Worm (Caenorhabditis elegans): ENCODE measurements around the gene C30G4.2.
A peak's percentile ranks its signal among the peaks of the same experiment; 100 is the strongest.

C30G4.2 gene

ce11 chrX:17062165-17062564, 16.7 kb upstream of the C30G4.2 start (continued):
- TF ChIP-seq hlh-4 (tag; optimal IDR thresholded peaks at IDR 0.05), result no peak
- no peak for TF ChIP-seq zag-1 (tag; optimal IDR thresholded peaks at IDR 0.05)

DNA sequence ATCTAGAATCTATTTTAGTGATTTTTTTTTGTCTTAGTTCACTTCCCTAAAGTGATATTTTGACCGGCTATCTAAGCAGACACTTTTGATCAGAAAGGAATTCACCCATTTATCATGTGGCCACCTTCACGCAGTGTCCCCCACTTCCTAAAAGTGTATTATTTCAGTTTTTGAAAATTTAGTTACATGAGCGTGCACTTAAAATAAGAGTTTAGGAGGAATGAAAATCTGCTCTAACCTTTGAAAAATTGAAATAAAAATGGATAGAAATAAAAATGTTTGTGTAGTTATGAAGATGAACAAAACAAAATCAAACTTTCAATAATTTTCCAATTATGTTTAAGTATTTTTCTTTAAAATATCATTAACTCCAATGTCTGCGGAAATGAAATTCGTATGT, 14.3 kb upstream of the C30G4.2 start:
- TF ChIP-seq mdl-1 (tag; optimal IDR thresholded peaks at IDR 0.05), result no peak
- TF ChIP-seq efl-1 (optimal IDR thresholded peaks at IDR 0.05), result no peak
- peak in 1 of 2 experiments; percentile 91 for TF ChIP-seq efl-1 (GFP tag; optimal IDR thresholded peaks at IDR 0.05 in 1 of 2)

ce11 chrX:17058340-17058739, 12.9 kb upstream of the C30G4.2 start:
- TF ChIP-seq nhr-20 (tag; optimal IDR thresholded peaks at IDR 0.05) (peak; percentile 33), hpl-2 (GFP tag; optimal IDR thresholded peaks at IDR 0.05) (no peak), rnt-1 (tag; optimal IDR thresholded peaks at IDR 0.05) (peak; percentile 33), fos-1 (tag; optimal IDR thresholded peaks at IDR 0.05) (no peak), nhr-85 (tag) (peak; percentile 71), snu-23 (GFP tag; optimal IDR thresholded peaks at IDR 0.05) (peak; percentile 19), irx-1 (tag; optimal IDR thresholded peaks at IDR 0.05) (no peak), C04F5.9 (tag; optimal IDR thresholded peaks at IDR 0.05) (no peak), skn-1 (tag; optimal IDR thresholded peaks at IDR 0.05) (no peak), nhr-11 (tag; optimal IDR thresholded peaks at IDR 0.05) (no peak), vab-15 (tag; optimal IDR thresholded peaks at IDR 0.05) (no peak), mef-2 (tag; optimal IDR thresholded peaks at IDR 0.05) (no peak), nhr-76 (tag; optimal IDR thresholded peaks at IDR 0.05) (no peak), unc-130 (tag; optimal IDR thresholded peaks at IDR 0.05) (peak; percentile 38), mab-9 (GFP tag; IDR thresholded peaks at IDR 0.05) (no peak), lsy-2 (tag; optimal IDR thresholded peaks at IDR 0.05) (peak in 1 of 2 experiments; percentile 20), lin-14 (GFP tag; optimal IDR thresholded peaks at IDR 0.05) (peak; percentile 58), Y116A8C.19 (tag; optimal IDR thresholded peaks at IDR 0.05; ENCODE audit: borderline replicate concordance) (no peak), efl-1 (optimal IDR thresholded peaks at IDR 0.05) (no peak), efl-1 (GFP tag; optimal IDR thresholded peaks at IDR 0.05 in 1 of 2) (no peak), lin-35 (GFP tag; optimal IDR thresholded peaks at IDR 0.05) (peak in 1 of 2 experiments; percentile 48), ama-1 (optimal IDR thresholded peaks at IDR 0.05) (peak; percentile 16), sox-4 (tag; optimal IDR thresholded peaks at IDR 0.05) (no peak), nhr-71 (tag; optimal IDR thresholded peaks at IDR 0.05) (peak; percentile 46), ceh-88 (GFP tag; IDR thresholded peaks at IDR 0.05) (no peak), jun-1 (tag; optimal IDR thresholded peaks at IDR 0.05) (no peak), ceh-82 (tag; optimal IDR thresholded peaks at IDR 0.05) (no peak), mdl-1 (tag; optimal IDR thresholded peaks at IDR 0.05) (peak in 1 of 2 experiments; percentile 55), nhr-12 (tag; optimal IDR thresholded peaks at IDR 0.05) (no peak), dsc-1 (tag; optimal IDR thresholded peaks at IDR 0.05) (peak; percentile 6), tlp-1 (tag; optimal IDR thresholded peaks at IDR 0.05) (no peak), blmp-1 (tag; optimal IDR thresholded peaks at IDR 0.05) (peak; percentile 19), ceh-90 (tag; optimal IDR thresholded peaks at IDR 0.05) (no peak), nhr-19 (GFP tag; conservative IDR thresholded peaks at IDR 0.05) (peak; percentile 28), aly-2 (tag; optimal IDR thresholded peaks at IDR 0.05) (no peak), C16A3.4 (tag; optimal IDR thresholded peaks at IDR 0.05) (no peak), ces-1 (GFP tag; optimal IDR thresholded peaks at IDR 0.05) (no peak), elt-3 (tag; optimal IDR thresholded peaks at IDR 0.05) (peak in 1 of 6 experiments; percentile 6), nhr-77 (tag; optimal IDR thresholded peaks at IDR 0.05) (no peak), ceh-63 (GFP tag; optimal IDR thresholded peaks at IDR 0.05) (no peak)

Measured in whole organism, L1 larva.